Fruit fly (Drosophila melanogaster): Measurements from ENCODE around the gene JhI-21.

The JhI-21 gene

dm6 chr2L:12010100-12010876 lies 45.6 kb downstream of the JhI-21 start (continued):
- peak; percentile 46 for TF ChIP-seq CG6254 (GFP tag; optimal IDR thresholded peaks at IDR 0.05)
- no peak for TF ChIP-seq CG8944 (GFP tag; optimal IDR thresholded peaks at IDR 0.05)
- TF ChIP-seq lab (GFP tag; optimal IDR thresholded peaks at IDR 0.05) = peak; percentile 45
- TF ChIP-seq CG17912 (GFP tag; optimal IDR thresholded peaks at IDR 0.05) = peak; percentile 38
- TF ChIP-seq CG8359 (GFP tag; optimal IDR thresholded peaks at IDR 0.05; ENCODE audit: borderline replicate concordance) = peak; percentile 34
- TF ChIP-seq hkb (optimal IDR thresholded peaks at IDR 0.05) = no peak
- no peak for TF ChIP-seq hkb (GFP tag; IDR thresholded peaks at IDR 0.05)
- no peak for TF ChIP-seq CG7745 (tag; optimal IDR thresholded peaks at IDR 0.05)
- peak; percentile 43 for TF ChIP-seq CG3163 (GFP tag; optimal IDR thresholded peaks at IDR 0.05)
- TF ChIP-seq CG12155 (GFP tag; optimal IDR thresholded peaks at IDR 0.05) = peak; percentile 82
- no peak for TF ChIP-seq ems (GFP tag; optimal IDR thresholded peaks at IDR 0.05)
- TF ChIP-seq CG11723 (GFP tag; optimal IDR thresholded peaks at IDR 0.05) = no peak
- peak; percentile 87 for TF ChIP-seq abd-A (tag; optimal IDR thresholded peaks at IDR 0.05)
- TF ChIP-seq CG4820 (GFP tag; optimal IDR thresholded peaks at IDR 0.05) = no peak
- TF ChIP-seq CG18599 (GFP tag; optimal IDR thresholded peaks at IDR 0.05) = peak; percentile 18
- TF ChIP-seq pum (GFP tag; optimal IDR thresholded peaks at IDR 0.05) = no peak
- TF ChIP-seq CG7357 (GFP tag; IDR thresholded peaks at IDR 0.05) = no peak
- peak; percentile 60 for TF ChIP-seq CG7987 (GFP tag; optimal IDR thresholded peaks at IDR 0.05)
- no peak for TF ChIP-seq sr (GFP tag; IDR thresholded peaks at IDR 0.05)
- TF ChIP-seq sc (optimal IDR thresholded peaks at IDR 0.05) = no peak
- peak; percentile 33 for TF ChIP-seq sc (GFP tag; optimal IDR thresholded peaks at IDR 0.05)
- TF ChIP-seq MBD-R2 (GFP tag; IDR thresholded peaks at IDR 0.05) = no peak
- no peak for TF ChIP-seq CG6765 (GFP tag; optimal IDR thresholded peaks at IDR 0.05)
- peak; percentile 43 for TF ChIP-seq wek (GFP tag; optimal IDR thresholded peaks at IDR 0.05)
- TF ChIP-seq eve (GFP tag; optimal IDR thresholded peaks at IDR 0.05) = no peak
- TF ChIP-seq sna (GFP tag; IDR thresholded peaks at IDR 0.05; ENCODE audit: partially characterized antibody) = no peak
- peak; percentile 68 for TF ChIP-seq HLHmδ (GFP tag; optimal IDR thresholded peaks at IDR 0.05)
- TF ChIP-seq fd96Cb (tag; optimal IDR thresholded peaks at IDR 0.05) = no peak
- TF ChIP-seq CG31388 (GFP tag; optimal IDR thresholded peaks at IDR 0.05) = no peak
- TF ChIP-seq shn (GFP tag; optimal IDR thresholded peaks at IDR 0.05) = no peak
- peak; percentile 90 for TF ChIP-seq CG1832 (GFP tag; optimal IDR thresholded peaks at IDR 0.05)
- TF ChIP-seq CG31441 (GFP tag; IDR thresholded peaks at IDR 0.05) = no peak
- TF ChIP-seq Ets97D (GFP tag; optimal IDR thresholded peaks at IDR 0.05) = no peak
- no peak for TF ChIP-seq amos (GFP tag; IDR thresholded peaks at IDR 0.05; ENCODE audit: partially characterized antibody)
- no peak for TF ChIP-seq Xbp1 (GFP tag; optimal IDR thresholded peaks at IDR 0.05)
- TF ChIP-seq zen (tag; optimal IDR thresholded peaks at IDR 0.05) = no peak
- no peak for TF ChIP-seq Mad (GFP tag; optimal IDR thresholded peaks at IDR 0.05)
- TF ChIP-seq Hr3 (GFP tag; optimal IDR thresholded peaks at IDR 0.05) = no peak
- TF ChIP-seq CG1792 (GFP tag; optimal IDR thresholded peaks at IDR 0.05) = no peak
- TF ChIP-seq CG15601 (tag; optimal IDR thresholded peaks at IDR 0.05) = peak; percentile 100
- peak; percentile 63 for TF ChIP-seq gsb-n (tag; optimal IDR thresholded peaks at IDR 0.05)
- no peak for TF ChIP-seq MESR4 (GFP tag; optimal IDR thresholded peaks at IDR 0.05)
- TF ChIP-seq nau (GFP tag; optimal IDR thresholded peaks at IDR 0.05) = peak; percentile 18
- peak; percentile 91 for TF ChIP-seq CG4707 (GFP tag; optimal IDR thresholded peaks at IDR 0.05)
- peak; percentile 7 for TF ChIP-seq stwl (tag; optimal IDR thresholded peaks at IDR 0.05)
- no peak for TF ChIP-seq Gsc (GFP tag; IDR thresholded peaks at IDR 0.05)
- no peak for TF ChIP-seq Mes4 (GFP tag; optimal IDR thresholded peaks at IDR 0.05)
- TF ChIP-seq sens (GFP tag) = peak; percentile 84
- TF ChIP-seq CG8281 (tag; optimal IDR thresholded peaks at IDR 0.05) = no peak
- no peak for TF ChIP-seq E2f2 (GFP tag; IDR thresholded peaks at IDR 0.05)
